Worm (Caenorhabditis elegans) whole organism, mixed stage, embryonic: ENCODE measurements around the gene C45G9.2.

Experiments
- M03D4.4 ChIP-seq: sonication (generic microtip); optimal IDR thresholded peaks from 2 replicates; lab custom pipeline; 2017; ENCODE audit warnings: mild to moderate bottlenecking, missing genetic modification characterization, missing compliant biosample characterization
- bed-3 ChIP-seq: fragments of 200-800 bp; sonication (Bioruptor generic); optimal IDR thresholded peaks from 3 replicates; lab custom pipeline; 2018; ENCODE audit warnings: mild to moderate bottlenecking, missing genetic modification characterization, moderate library complexity, missing compliant biosample characterization
- blmp-1 ChIP-seq: fragments of 150-350 bp; optimal IDR thresholded peaks from 2 replicates; lab custom pipeline; 2014; ENCODE audit warnings: missing biosample characterization, missing genetic modification characterization
- ceh-39 ChIP-seq: fragments of 150-350 bp; optimal IDR thresholded peaks from 2 replicates; lab custom pipeline; 2014; ENCODE audit warnings: missing biosample characterization, missing genetic modification characterization
- ceh-43 ChIP-seq: fragments of 200-800 bp; sonication (Bioruptor generic); optimal IDR thresholded peaks from 2 replicates; lab custom pipeline; 2018; ENCODE audit warnings: mild to moderate bottlenecking, missing genetic modification characterization, moderate library complexity, missing compliant biosample characterization
- ceh-83 ChIP-seq: fragments of 200-800 bp; sonication (Bioruptor generic); optimal IDR thresholded peaks from 2 replicates; lab custom pipeline; 2018; ENCODE audit warnings: mild to moderate bottlenecking, missing genetic modification characterization, missing compliant biosample characterization
- ces-1 ChIP-seq: fragments of 150-350 bp; optimal IDR thresholded peaks from 2 replicates; lab custom pipeline; 2014; ENCODE audit warnings: missing biosample characterization, missing genetic modification reagents, missing genetic modification characterization
- cnd-1 ChIP-seq: fragments of 200-800 bp; sonication (Bioruptor generic); optimal IDR thresholded peaks from 2 replicates; lab custom pipeline; 2018; ENCODE audit warnings: mild to moderate bottlenecking, missing genetic modification characterization, missing compliant biosample characterization
- drap-1 ChIP-seq: fragments of 200-800 bp; sonication (Bioruptor generic); optimal IDR thresholded peaks from 3 replicates; lab custom pipeline; 2018; ENCODE audit warnings: mild to moderate bottlenecking, missing genetic modification characterization, missing compliant biosample characterization
- elt-1 ChIP-seq: sonication (generic microtip); optimal IDR thresholded peaks from 2 replicates; lab custom pipeline; 2017; ENCODE audit warnings: missing genetic modification characterization, mild to moderate bottlenecking, missing compliant biosample characterization, antibody characterized with exemption, moderate library complexity, borderline replicate concordance; ENCODE audit not compliant: insufficient read depth
- elt-3 ChIP-seq: fragments of 150-350 bp; optimal IDR thresholded peaks from 2 replicates; lab custom pipeline; 2014; ENCODE audit warnings: missing biosample characterization, missing genetic modification characterization
- flh-1 ChIP-seq: fragments of 200-800 bp; sonication (Bioruptor generic); optimal IDR thresholded peaks from 2 replicates; lab custom pipeline; 2018; ENCODE audit warnings: mild to moderate bottlenecking, missing genetic modification characterization, moderate library complexity, missing compliant biosample characterization
- ham-2 ChIP-seq: fragments of 200-800 bp; sonication (Bioruptor generic); optimal IDR thresholded peaks from 2 replicates; lab custom pipeline; 2018; ENCODE audit warnings: mild to moderate bottlenecking, missing genetic modification characterization, missing compliant biosample characterization
- hlh-1 ChIP-seq: fragments of 150-350 bp; optimal IDR thresholded peaks from 2 replicates; lab custom pipeline; 2014; ENCODE audit warnings: missing biosample characterization, missing genetic modification reagents, missing genetic modification characterization
- lin-13 ChIP-seq: fragments of 150-350 bp; optimal IDR thresholded peaks from 2 replicates; lab custom pipeline; 2014; ENCODE audit warnings: missing biosample characterization, missing genetic modification characterization
- lin-32 ChIP-seq: fragments of 200-800 bp; sonication (Bioruptor generic); optimal IDR thresholded peaks from 2 replicates; lab custom pipeline; 2018; ENCODE audit warnings: mild to moderate bottlenecking, missing genetic modification characterization, missing compliant biosample characterization
- lsy-2 ChIP-seq: fragments of 150-350 bp; optimal IDR thresholded peaks from 2 replicates; lab custom pipeline; 2014; ENCODE audit warnings: missing biosample characterization, missing genetic modification characterization
- mab-5 ChIP-seq: fragments of 150-350 bp; optimal IDR thresholded peaks from 2 replicates; lab custom pipeline; 2014; ENCODE audit warnings: missing biosample characterization, missing genetic modification characterization
- mep-1 ChIP-seq: fragments of 150-350 bp; optimal IDR thresholded peaks from 2 replicates; lab custom pipeline; 2017; ENCODE audit warnings: missing biosample characterization, missing genetic modification reagents, missing genetic modification characterization, inconsistent platforms
- mls-2 ChIP-seq: sonication (generic microtip); optimal IDR thresholded peaks from 2 replicates; lab custom pipeline; 2016; ENCODE audit warnings: mild to moderate bottlenecking, missing genetic modification characterization, moderate library complexity, missing compliant biosample characterization
- nhr-2 ChIP-seq: fragments of 150-350 bp; optimal IDR thresholded peaks from 2 replicates; lab custom pipeline; 2014; ENCODE audit warnings: missing biosample characterization, missing genetic modification characterization
- nhr-28 ChIP-seq: fragments of 150-350 bp; optimal IDR thresholded peaks from 2 replicates; lab custom pipeline; 2014; ENCODE audit warnings: missing biosample characterization, missing genetic modification characterization
- nhr-76 ChIP-seq: sonication (generic microtip); optimal IDR thresholded peaks from 2 replicates; lab custom pipeline; 2017; ENCODE audit warnings: missing biosample characterization, missing genetic modification characterization
- pha-4 ChIP-seq: fragments of 150-350 bp; optimal IDR thresholded peaks from 2 replicates; lab custom pipeline; 2018; ENCODE audit warnings: missing biosample characterization, missing genetic modification reagents, missing genetic modification characterization
- sem-2 ChIP-seq: fragments of 200-800 bp; sonication (Bioruptor generic); optimal IDR thresholded peaks from 2 replicates; lab custom pipeline; 2018; ENCODE audit warnings: mild to moderate bottlenecking, missing genetic modification characterization, missing compliant biosample characterization
- snpc-4 ChIP-seq: fragments of 150-350 bp; optimal IDR thresholded peaks from 2 replicates; lab custom pipeline; 2014; ENCODE audit warnings: missing biosample characterization, missing genetic modification characterization
- sptf-1 ChIP-seq: sonication (generic microtip); optimal IDR thresholded peaks from 2 replicates; lab custom pipeline; 2017; ENCODE audit warnings: mild to moderate bottlenecking, missing genetic modification characterization, moderate library complexity, missing compliant biosample characterization
- tbx-8 ChIP-seq: fragments of 200-800 bp; sonication (Bioruptor generic); optimal IDR thresholded peaks from 2 replicates; lab custom pipeline; 2018; ENCODE audit warnings: mild to moderate bottlenecking, missing genetic modification characterization, moderate library complexity, missing compliant biosample characterization
- unc-120 ChIP-seq: sonication (generic microtip); optimal IDR thresholded peaks from 2 replicates; lab custom pipeline; 2017; ENCODE audit warnings: missing genetic modification characterization, missing compliant biosample characterization; ENCODE audit not compliant: poor library complexity, severe bottlenecking
- unc-39 ChIP-seq: fragments of 150-350 bp; optimal IDR thresholded peaks from 2 replicates; lab custom pipeline; 2014; ENCODE audit warnings: missing biosample characterization, missing genetic modification characterization
- unc-62 ChIP-seq: fragments of 150-350 bp; optimal IDR thresholded peaks from 2 replicates; lab custom pipeline; 2014; ENCODE audit warnings: missing biosample characterization, missing genetic modification reagents, missing genetic modification characterization
- zip-8 ChIP-seq: fragments of 150-350 bp; optimal IDR thresholded peaks from 2 replicates; lab custom pipeline; 2014; ENCODE audit warnings: missing biosample characterization, missing genetic modification characterization
- ztf-11 ChIP-seq: fragments of 150-350 bp; optimal IDR thresholded peaks from 2 replicates; lab custom pipeline; 2014; ENCODE audit warnings: missing biosample characterization, missing genetic modification characterization

The C45G9.2 gene

DNA sequence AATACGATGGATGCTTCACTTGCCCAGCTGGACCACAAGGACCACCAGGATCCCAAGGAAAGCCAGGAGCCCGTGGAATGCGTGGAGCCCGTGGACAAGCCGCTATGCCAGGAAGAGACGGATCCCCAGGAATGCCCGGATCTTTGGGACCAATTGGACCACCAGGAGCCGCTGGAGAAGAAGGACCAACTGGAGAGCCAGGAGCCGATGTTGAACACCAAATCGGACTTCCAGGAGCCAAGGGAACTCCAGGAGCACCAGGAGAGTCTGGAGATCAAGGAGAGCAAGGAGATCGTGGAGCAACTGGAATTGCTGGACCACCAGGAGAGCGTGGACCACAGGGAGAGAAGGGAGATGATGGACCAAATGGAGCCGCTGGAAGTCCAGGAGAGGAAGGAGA lies 39.1 kb downstream of the C45G9.2 start:
- TF ChIP-seq sptf-1 (tag; lab: Kevin White, UChicago) (peak; percentile 65), flh-1 (no peak)
- TF ChIP-seq, all 35 proteins: peak for 1

DNA sequence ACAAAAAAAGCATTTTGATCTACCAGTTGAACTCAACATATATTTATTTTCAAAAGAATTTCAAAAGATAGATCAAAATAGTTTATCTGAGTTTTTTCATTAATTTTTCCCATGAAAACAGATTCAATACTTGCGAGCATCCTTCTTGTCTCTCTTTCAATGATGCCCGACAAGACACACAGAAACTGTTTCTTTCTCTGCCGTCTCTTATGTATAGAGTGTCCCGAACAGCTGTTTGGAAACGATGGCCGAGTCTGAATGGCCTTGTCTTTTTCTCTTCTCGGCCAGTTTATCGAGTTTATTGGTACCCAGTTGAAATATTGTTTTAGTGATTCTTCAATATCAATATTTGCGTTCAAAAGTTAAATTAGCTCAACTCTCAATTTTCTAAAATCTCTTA lies 39.9 kb downstream of the C45G9.2 start:
- TF ChIP-seq ces-1 (peak; percentile 48), ceh-83 (no peak), hlh-1 (tag; lab: Kevin White, UChicago) (peak; percentile 99), nhr-28 (tag; lab: Kevin White, UChicago) (no peak), unc-120 (tag; lab: Kevin White, UChicago) (peak; percentile 40), mep-1 (tag; lab: Kevin White, UChicago) (peak; percentile 76), nhr-2 (tag; lab: Kevin White, UChicago) (no peak), sptf-1 (tag; lab: Kevin White, UChicago) (no peak), cnd-1 (tag; lab: Kevin White, UChicago) (peak; percentile 84), elt-1 (peak; percentile 55), pha-4 (no peak), lin-32 (GFP tag; lab: Kevin White, UChicago) (peak; percentile 79), zip-8 (tag; lab: Kevin White, UChicago) (no peak)

DNA sequence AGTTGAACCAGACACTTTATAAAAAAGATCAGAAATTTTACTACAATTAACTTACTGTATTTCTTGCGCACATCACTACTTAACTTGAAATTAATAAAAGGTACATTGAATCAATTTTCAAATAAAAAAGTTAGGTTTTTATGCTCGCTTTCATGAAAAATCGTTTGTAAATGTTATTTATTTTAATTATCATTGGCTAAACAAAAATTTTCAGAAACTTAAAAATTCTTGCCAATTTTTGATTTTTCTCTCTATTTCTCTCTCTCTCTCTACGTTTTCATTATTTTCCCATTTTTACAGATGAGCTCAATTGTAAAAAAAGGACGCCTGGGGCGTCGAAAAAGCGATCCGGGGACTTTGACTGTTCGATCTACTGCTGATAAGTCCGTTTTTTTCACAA lies 40.5 kb downstream of the C45G9.2 start, which contains the start of gene sax-2:
Gene sax-2 (plus strand): TSS at position 301 of the 400 bp plus-strand sequence.
- TF ChIP-seq pha-4 (no peak), unc-120 (tag; lab: Kevin White, UChicago) (no peak), hlh-1 (tag; lab: Kevin White, UChicago) (no peak), ces-1 (no peak), flh-1 (no peak), nhr-28 (tag; lab: Kevin White, UChicago) (no peak), lsy-2 (no peak), zip-8 (tag; lab: Kevin White, UChicago) (no peak), tbx-8 (GFP tag; lab: Kevin White, UChicago) (no peak), ceh-43 (GFP tag; lab: Kevin White, UChicago) (no peak), unc-62 (no peak), ztf-11 (tag; lab: Kevin White, UChicago) (no peak), mls-2 (no peak), mab-5 (tag; lab: Kevin White, UChicago) (no peak), sptf-1 (tag; lab: Kevin White, UChicago) (no peak), ceh-39 (tag; lab: Kevin White, UChicago) (no peak)
- TF ChIP-seq, all 35 proteins: peak for 0

- TF ChIP-seq ham-2 (GFP tag; lab: Kevin White, UChicago) (no peak), snpc-4 (tag; lab: Kevin White, UChicago) (no peak), flh-1 (no peak), hlh-1 (tag; lab: Kevin White, UChicago) (no peak), blmp-1 (no peak), ceh-83 (no peak), mep-1 (tag; lab: Kevin White, UChicago) (no peak), lin-32 (GFP tag; lab: Kevin White, UChicago) (no peak), sem-2 (GFP tag; lab: Kevin White, UChicago) (no peak), ceh-43 (GFP tag; lab: Kevin White, UChicago) (no peak), zip-8 (tag; lab: Kevin White, UChicago) (no peak), elt-3 (no peak), ztf-11 (tag; lab: Kevin White, UChicago) (no peak), lin-13 (tag; lab: Kevin White, UChicago) (no peak)
Observed at ce11 chrIII:5112399-5112798, 43.5 kb downstream of the C45G9.2 start.

DNA sequence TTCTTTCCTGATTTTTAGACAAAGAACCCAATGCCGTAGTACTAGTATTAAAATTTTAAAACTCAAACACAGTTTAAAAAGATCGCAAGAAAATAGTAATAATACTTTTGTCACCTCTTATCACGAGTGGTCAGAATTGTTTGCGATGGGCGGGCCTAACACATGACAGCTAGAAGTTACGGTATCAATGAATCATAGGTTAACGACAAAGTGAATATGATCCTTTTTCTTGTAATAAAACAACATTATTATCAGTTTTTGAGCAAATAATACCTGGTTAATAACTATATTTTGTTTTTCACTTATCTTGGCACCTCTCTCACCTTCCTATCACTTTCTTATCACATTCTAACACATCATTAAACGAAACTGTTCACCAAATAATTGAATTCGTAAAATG lies 44.1 kb downstream of the C45G9.2 start:
- TF ChIP-seq elt-3 (no peak), zip-8 (tag; lab: Kevin White, UChicago) (no peak), pha-4 (no peak), ces-1 (no peak), ceh-83 (no peak), flh-1 (no peak), drap-1 (GFP tag; lab: Kevin White, UChicago) (no peak), elt-1 (no peak), tbx-8 (GFP tag; lab: Kevin White, UChicago) (no peak), unc-120 (tag; lab: Kevin White, UChicago) (no peak)
- TF ChIP-seq, all 35 proteins: peak for 0

DNA sequence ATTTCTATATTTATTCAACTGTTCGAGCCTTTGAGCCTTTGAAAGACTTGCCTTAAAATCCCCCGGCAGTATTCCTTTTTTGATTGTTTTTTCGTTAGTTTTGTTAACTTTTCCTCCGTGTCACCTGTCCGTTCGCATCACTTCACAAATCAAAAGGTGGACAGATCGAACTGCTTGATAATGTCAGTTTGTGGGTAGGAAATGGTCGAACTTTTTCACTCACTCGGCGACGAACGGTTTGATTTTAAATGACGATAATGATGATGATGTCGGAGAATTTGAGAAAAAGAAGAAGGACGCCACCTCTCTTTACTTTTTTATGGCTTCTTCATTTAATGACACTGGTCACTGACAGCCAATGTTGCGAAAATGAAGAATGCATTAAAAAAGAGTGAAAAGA lies 50.2 kb downstream of the C45G9.2 start:
- TF ChIP-seq nhr-2 (tag; lab: Kevin White, UChicago): no peak
- no peak for TF ChIP-seq M03D4.4 (tag; lab: Kevin White, UChicago)
- no peak for TF ChIP-seq nhr-76 (tag; lab: Kevin White, UChicago)
- TF ChIP-seq ham-2 (GFP tag; lab: Kevin White, UChicago): no peak
- no peak for TF ChIP-seq pha-4
- TF ChIP-seq drap-1 (GFP tag; lab: Kevin White, UChicago): no peak
- no peak for TF ChIP-seq lin-32 (GFP tag; lab: Kevin White, UChicago)
- TF ChIP-seq ztf-11 (tag; lab: Kevin White, UChicago): no peak
- no peak for TF ChIP-seq elt-3
- TF ChIP-seq mls-2: no peak
- no peak for TF ChIP-seq bed-3
- no peak for TF ChIP-seq sem-2 (GFP tag; lab: Kevin White, UChicago)
- no peak for TF ChIP-seq sptf-1 (tag; lab: Kevin White, UChicago)
- TF ChIP-seq unc-39 (tag; lab: Kevin White, UChicago): no peak
- TF ChIP-seq tbx-8 (GFP tag; lab: Kevin White, UChicago): no peak
- TF ChIP-seq elt-1: no peak
- TF ChIP-seq nhr-28 (tag; lab: Kevin White, UChicago): no peak
